Worm (Caenorhabditis elegans): ENCODE results near the gene Y56A3A.6.

DNA sequence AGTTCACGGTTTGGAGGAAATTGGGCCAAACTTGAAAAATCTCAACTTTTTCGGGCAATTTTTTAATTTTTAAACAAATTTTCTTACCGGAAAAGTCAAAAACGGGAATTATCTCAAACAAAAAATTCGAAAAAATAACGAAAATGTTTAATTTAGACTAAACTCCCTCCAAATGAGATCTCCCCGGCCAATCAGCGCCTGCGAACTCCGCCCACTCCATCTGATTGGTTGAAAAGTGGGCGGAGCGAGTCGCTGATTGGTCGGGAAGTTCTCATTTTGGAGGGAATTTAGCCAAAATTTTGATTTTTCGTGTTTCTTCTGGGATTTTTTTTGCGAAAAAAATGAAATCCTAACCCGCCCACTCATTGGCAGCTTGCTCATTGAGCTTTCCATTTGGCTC, 18.0 kb upstream of the Y56A3A.6 start:
- TF ChIP-seq lsy-2 (tag; optimal IDR thresholded peaks at IDR 0.05) (no peak), ceh-32 (tag; optimal IDR thresholded peaks at IDR 0.05; ENCODE audit: poor library complexity) (no peak), unc-130 (GFP tag; optimal IDR thresholded peaks at IDR 0.05) (no peak), pha-4 (GFP tag; IDR thresholded peaks at IDR 0.05) (no peak), pha-4 (tag; optimal IDR thresholded peaks at IDR 0.05) (no peak), jun-1 (tag; optimal IDR thresholded peaks at IDR 0.05) (no peak), lin-13 (GFP tag; optimal IDR thresholded peaks at IDR 0.05) (no peak), nhr-6 (tag; optimal IDR thresholded peaks at IDR 0.05) (no peak), egl-43 (GFP tag; IDR thresholded peaks at IDR 0.05) (no peak), ceh-62 (tag; optimal IDR thresholded peaks at IDR 0.05) (no peak), unc-39 (tag; optimal IDR thresholded peaks at IDR 0.05) (no peak), nhr-25 (tag; optimal IDR thresholded peaks at IDR 0.05; ENCODE audit: borderline replicate concordance, insufficient read depth) (no peak), nhr-237 (tag; optimal IDR thresholded peaks at IDR 0.05) (no peak)

Measured in whole organism, L4 larva.